Fruit fly (Drosophila melanogaster) whole organism, embryonic: Measurements from ENCODE around the gene Rlb1.

Experiments used
- Atf6 ChIP-seq: fragments of 200-800 bp; sonication (Bioruptor generic); IDR thresholded peaks from 2 replicates; pipeline ENCODE4 v1.3.6; 2022; ENCODE audit warnings: missing biosample characterization, missing genetic modification characterization
- C15 ChIP-seq: fragments of 200-800 bp; sonication (Bioruptor generic); IDR thresholded peaks from 3 replicates; pipeline ENCODE4 v1.3.6; 2022; ENCODE audit warnings: missing biosample characterization, missing genetic modification characterization
- CG10462 ChIP-seq: fragments of 200-800 bp; sonication (Bioruptor generic); optimal IDR thresholded peaks from 2 replicates; lab custom pipeline; 2016; ENCODE audit warnings: missing biosample characterization, missing genetic modification characterization
- CG10654 ChIP-seq: fragments of 200-800 bp; sonication (Bioruptor generic); optimal IDR thresholded peaks from 2 replicates; lab custom pipeline; 2016; ENCODE audit warnings: missing biosample characterization, missing genetic modification characterization
- CG11085 ChIP-seq: fragments of 200-800 bp; sonication (Bioruptor generic); IDR thresholded peaks from 2 replicates; pipeline ENCODE4 v1.3.6; 2022; ENCODE audit warnings: missing biosample characterization, missing genetic modification characterization
- CG12104 ChIP-seq: fragments of 200-800 bp; sonication (Bioruptor generic); optimal IDR thresholded peaks from 3 replicates; lab custom pipeline; 2016; ENCODE audit warnings: missing biosample characterization, missing genetic modification characterization
- CG12744 ChIP-seq: fragments of 200-800 bp; sonication (Bioruptor generic); optimal IDR thresholded peaks from 2 replicates; lab custom pipeline; 2016; ENCODE audit warnings: missing biosample characterization, missing genetic modification characterization
- CG14014 ChIP-seq: fragments of 200-800 bp; sonication (Bioruptor generic); IDR thresholded peaks from 2 replicates; pipeline ENCODE4 v1.3.6; 2022; ENCODE audit warnings: missing biosample characterization, missing genetic modification characterization
- CG14710 ChIP-seq: fragments of 200-800 bp; sonication (Bioruptor generic); optimal IDR thresholded peaks from 3 replicates; lab custom pipeline; 2019; ENCODE audit warnings: missing biosample characterization, mild to moderate bottlenecking, missing genetic modification characterization, moderate library complexity
- CG2199 ChIP-seq: fragments of 200-800 bp; sonication (Bioruptor generic); IDR thresholded peaks from 3 replicates; pipeline ENCODE4 v1.3.6; 2022; ENCODE audit warnings: missing biosample characterization, missing genetic modification characterization
- CG32772 ChIP-seq: fragments of 200-800 bp; sonication (Bioruptor generic); IDR thresholded peaks from 2 replicates; pipeline ENCODE4 v1.3.6; 2022; ENCODE audit warnings: missing biosample characterization, missing genetic modification characterization
- CG34224 ChIP-seq: fragments of 200-800 bp; sonication (Bioruptor generic); IDR thresholded peaks from 3 replicates; pipeline ENCODE4 v1.3.6; 2022; ENCODE audit warnings: missing biosample characterization, missing genetic modification characterization; ENCODE audit not compliant: partially characterized antibody
- CG4617 ChIP-seq: fragments of 200-800 bp; sonication (Bioruptor generic); optimal IDR thresholded peaks from 3 replicates; lab custom pipeline; 2016; ENCODE audit warnings: missing biosample characterization, missing genetic modification characterization, borderline replicate concordance
- CG5180 ChIP-seq: fragments of 200-800 bp; sonication (Bioruptor generic); optimal IDR thresholded peaks from 3 replicates; lab custom pipeline; 2017; ENCODE audit warnings: missing biosample characterization, missing genetic modification characterization, mild to moderate bottlenecking, moderate library complexity, missing genetic modification reagents
- CG5953 ChIP-seq: fragments of 200-800 bp; sonication (Bioruptor generic); IDR thresholded peaks from 2 replicates; pipeline ENCODE4 v1.3.6; 2022; ENCODE audit warnings: missing biosample characterization, missing genetic modification characterization
- CG6791 ChIP-seq: fragments of 200-800 bp; sonication (Bioruptor generic); IDR thresholded peaks from 3 replicates; pipeline ENCODE4 v1.3.6; 2022; ENCODE audit warnings: missing biosample characterization, missing genetic modification characterization; ENCODE audit not compliant: partially characterized antibody
- CG7963 ChIP-seq: fragments of 200-800 bp; sonication (Bioruptor generic); IDR thresholded peaks from 3 replicates; pipeline ENCODE4 v1.3.6; 2022; ENCODE audit warnings: missing biosample characterization, missing genetic modification characterization; ENCODE audit not compliant: partially characterized antibody
- CG8281 ChIP-seq: fragments of 200-800 bp; sonication (Bioruptor generic); optimal IDR thresholded peaks from 2 replicates; lab custom pipeline; 2018; ENCODE audit warnings: missing biosample characterization, mild to moderate bottlenecking, missing genetic modification characterization, moderate library complexity
- CG8359 ChIP-seq: fragments of 200-800 bp; sonication (Bioruptor generic); optimal IDR thresholded peaks from 2 replicates; lab custom pipeline; 2017; ENCODE audit warnings: missing biosample characterization, mild to moderate bottlenecking, missing genetic modification characterization, borderline replicate concordance
- Deaf1 ChIP-seq: fragments of 200-800 bp; optimal IDR thresholded peaks from 3 replicates; lab custom pipeline; 2019; ENCODE audit warnings: missing biosample characterization, mild to moderate bottlenecking, missing genetic modification characterization, moderate library complexity
- Drgx ChIP-seq: fragments of 200-800 bp; sonication (Bioruptor generic); IDR thresholded peaks from 2 replicates; pipeline ENCODE4 v1.3.6; 2022; ENCODE audit warnings: missing biosample characterization, missing genetic modification characterization
- GATAe ChIP-seq: fragments of 200-800 bp; sonication (Bioruptor generic); conservative IDR thresholded peaks from 2 replicates; pipeline ENCODE4 v1.3.6; 2022; ENCODE audit warnings: missing biosample characterization, missing genetic modification characterization
- Hr3 ChIP-seq: fragments of 200-800 bp; sonication (Bioruptor generic); optimal IDR thresholded peaks from 3 replicates; lab custom pipeline; 2016; ENCODE audit warnings: missing biosample characterization, missing genetic modification characterization
- Jarid2 ChIP-seq: fragments of 200-800 bp; sonication (Bioruptor generic); optimal IDR thresholded peaks from 3 replicates; lab custom pipeline; 2017; ENCODE audit warnings: mild to moderate bottlenecking, missing biosample characterization, missing genetic modification reagents, missing genetic modification characterization
- Mad ChIP-seq: fragments of 200-800 bp; sonication (Bioruptor generic); optimal IDR thresholded peaks from 2 replicates; lab custom pipeline; 2016; ENCODE audit warnings: missing biosample characterization, missing genetic modification characterization
- Nf-YA ChIP-seq: fragments of 200-800 bp; sonication (Bioruptor generic); IDR thresholded peaks from 2 replicates; pipeline ENCODE4 v1.3.6; 2022; ENCODE audit warnings: missing biosample characterization, missing genetic modification characterization
- Scr ChIP-seq: fragments of 200-800 bp; sonication (Bioruptor generic); IDR thresholded peaks from 2 replicates; pipeline ENCODE4 v1.3.6; 2022; ENCODE audit warnings: missing biosample characterization, missing genetic modification characterization; ENCODE audit not compliant: partially characterized antibody
- Side ChIP-seq: fragments of 200-800 bp; sonication (Bioruptor generic); optimal IDR thresholded peaks from 2 replicates; lab custom pipeline; 2016; ENCODE audit warnings: missing biosample characterization, missing genetic modification characterization
- Tbp ChIP-seq: fragments of >200 bp; optimal IDR thresholded peaks from 2 replicates; lab custom pipeline; 2018; ENCODE audit warnings: missing biosample characterization, missing genetic modification characterization
- Trl ChIP-seq, 3 experiments: fragments of >200 bp in 2 of 3; fragments of 200-800 bp in 1 of 3; sonication (Bioruptor generic) in 1 of 3; optimal IDR thresholded peaks; 2 replicates in 1 of 3; 3 replicates in 2 of 3; lab custom pipeline; 2016 to 2017; ENCODE audit warnings: missing biosample characterization in 1 of 3, missing genetic modification characterization in 1 of 3
- ac ChIP-seq: fragments of 200-800 bp; sonication (Bioruptor generic); optimal IDR thresholded peaks from 3 replicates; lab custom pipeline; 2017; ENCODE audit warnings: missing biosample characterization, mild to moderate bottlenecking, missing genetic modification characterization
- ci ChIP-seq: fragments of 200-800 bp; sonication (Bioruptor generic); IDR thresholded peaks from 3 replicates; pipeline ENCODE4 v1.3.6; 2022; ENCODE audit warnings: missing biosample characterization, missing genetic modification characterization
- dpn ChIP-seq, 2 experiments: fragments of 200-800 bp; sonication (Bioruptor generic); optimal IDR thresholded peaks; 3 replicates each; lab custom pipeline; 2016; ENCODE audit warnings: missing biosample characterization in 2 of 2, missing genetic modification characterization in 2 of 2
- dysf ChIP-seq: fragments of 200-800 bp; sonication (Bioruptor generic); IDR thresholded peaks from 3 replicates; pipeline ENCODE4 v1.3.6; 2022; ENCODE audit warnings: missing biosample characterization, missing genetic modification characterization
- fu2 ChIP-seq: fragments of 200-800 bp; sonication (Bioruptor generic); optimal IDR thresholded peaks from 2 replicates; lab custom pipeline; 2016; ENCODE audit warnings: missing biosample characterization, missing genetic modification characterization
- gcm ChIP-seq: fragments of 200-800 bp; sonication (Bioruptor generic); optimal IDR thresholded peaks from 2 replicates; lab custom pipeline; 2019; ENCODE audit warnings: missing biosample characterization, mild to moderate bottlenecking, missing genetic modification characterization, moderate library complexity
- h ChIP-seq: fragments of >200 bp; optimal IDR thresholded peaks from 2 replicates; lab custom pipeline; 2017
- insv ChIP-seq, 2 experiments: fragments of 200-800 bp; sonication (Bioruptor generic); optimal IDR thresholded peaks; 3 replicates each; lab custom pipeline; 2016 to 2018; ENCODE audit warnings: missing biosample characterization in 2 of 2, missing genetic modification characterization in 2 of 2
- lab ChIP-seq: fragments of 200-800 bp; sonication (Bioruptor generic); optimal IDR thresholded peaks from 3 replicates; lab custom pipeline; 2017; ENCODE audit warnings: missing biosample characterization, missing genetic modification characterization, mild to moderate bottlenecking, moderate library complexity, missing genetic modification reagents
- pnt ChIP-seq: fragments of 200-800 bp; sonication (Bioruptor generic); optimal IDR thresholded peaks from 3 replicates; lab custom pipeline; 2016; ENCODE audit warnings: missing biosample characterization, missing genetic modification characterization
- pzg ChIP-seq: fragments of 200-800 bp; sonication (Bioruptor generic); optimal IDR thresholded peaks from 3 replicates; lab custom pipeline; 2018; ENCODE audit warnings: missing biosample characterization, mild to moderate bottlenecking, missing genetic modification characterization, moderate library complexity
- row ChIP-seq: fragments of 200-800 bp; sonication (Bioruptor generic); IDR thresholded peaks from 3 replicates; pipeline ENCODE4 v1.3.6; 2022; ENCODE audit warnings: missing biosample characterization, missing genetic modification characterization
- salm ChIP-seq: fragments of 200-800 bp; sonication (Bioruptor generic); optimal IDR thresholded peaks from 2 replicates; lab custom pipeline; 2018; ENCODE audit warnings: missing biosample characterization, mild to moderate bottlenecking, missing genetic modification characterization
- schlank ChIP-seq: fragments of 200-800 bp; sonication (Bioruptor generic); optimal IDR thresholded peaks from 2 replicates; lab custom pipeline; 2018; ENCODE audit warnings: missing biosample characterization, mild to moderate bottlenecking, missing genetic modification characterization
- tgo ChIP-seq: fragments of 200-800 bp; sonication (Bioruptor generic); IDR thresholded peaks from 3 replicates; pipeline ENCODE4 v1.3.6; 2022; ENCODE audit warnings: missing biosample characterization, missing genetic modification characterization
- tup ChIP-seq: fragments of 200-800 bp; sonication (Bioruptor generic); optimal IDR thresholded peaks from 2 replicates; lab custom pipeline; 2016; ENCODE audit warnings: missing biosample characterization, mild to moderate bottlenecking, missing genetic modification characterization, moderate library complexity
- tx ChIP-seq: fragments of 200-800 bp; sonication (Bioruptor generic); optimal IDR thresholded peaks from 2 replicates; lab custom pipeline; 2016; ENCODE audit warnings: missing biosample characterization, missing genetic modification characterization

Gene Rlb1

DNA sequence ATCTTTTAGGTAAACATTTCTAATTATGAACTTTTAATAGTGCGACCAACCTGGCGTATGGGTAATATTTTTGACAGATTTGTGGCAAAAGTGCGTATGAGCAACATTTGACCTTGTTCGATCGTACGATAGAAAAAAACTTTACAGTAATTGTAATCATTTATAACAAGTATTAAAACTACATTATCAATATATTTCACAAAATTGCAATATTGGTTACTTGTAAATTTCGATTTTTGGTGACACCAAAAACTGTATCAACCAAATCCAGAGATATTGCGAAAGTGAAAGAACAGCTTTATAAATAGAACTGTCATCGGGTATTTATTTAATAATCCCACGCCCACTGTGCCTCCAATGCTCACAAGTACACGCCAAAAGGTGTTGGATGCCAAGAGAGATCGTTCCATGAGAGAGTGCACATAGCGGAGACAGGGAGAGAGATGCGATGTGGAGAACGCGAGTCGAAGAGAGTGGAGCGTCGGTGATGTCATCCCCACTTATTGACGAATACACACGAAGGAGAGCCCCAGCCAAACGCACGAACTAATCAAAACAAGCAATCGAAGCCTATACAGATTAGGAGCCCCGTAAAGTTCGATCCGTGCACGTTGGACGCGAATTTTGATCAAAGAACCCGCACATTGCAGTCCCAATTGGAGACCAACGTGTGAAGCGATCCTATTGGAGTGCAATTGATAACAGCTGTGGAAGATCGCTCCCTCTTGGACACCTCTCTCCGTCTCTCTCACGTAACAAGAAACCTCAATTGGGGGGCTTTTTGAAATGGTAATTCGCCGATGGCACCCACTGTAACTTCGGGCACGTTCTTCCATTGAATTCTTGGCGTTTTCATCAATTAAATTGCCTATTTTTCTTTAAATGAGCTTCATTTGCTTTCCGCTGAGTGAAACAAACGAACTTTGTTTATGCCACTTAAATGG, 20.3 kb downstream of the Rlb1 start (continued):
- peak; percentile 94 for TF ChIP-seq row (GFP tag; lab: Robert Waterston, UW)
- TF ChIP-seq Nf-YA (GFP tag; lab: Robert Waterston, UW) = peak; percentile 81
- peak; percentile 89 for TF ChIP-seq fu2 (GFP tag; lab: Kevin White, UChicago)
- peak; percentile 97 for TF ChIP-seq CG12104 (GFP tag; lab: Kevin White, UChicago)
- TF ChIP-seq lab (GFP tag; lab: Kevin White, UChicago) = peak; percentile 96
- TF ChIP-seq CG11085 (GFP tag; lab: Robert Waterston, UW) = peak; percentile 80
- TF ChIP-seq Side (GFP tag; lab: Kevin White, UChicago) = peak; percentile 90
- peak; percentile 86 for TF ChIP-seq CG10462 (GFP tag; lab: Kevin White, UChicago)
- TF ChIP-seq dpn (GFP tag; optimal IDR thresholded peaks at IDR 0.05; lab: Kevin White, UChicago) = peak; percentile 94 to 95
- TF ChIP-seq CG7963 (GFP tag; lab: Robert Waterston, UW) = 0 out of 3 replicates have a peak, but pooled peaks have one; percentile 17
- peak; percentile 87 for TF ChIP-seq CG8359 (GFP tag; lab: Kevin White, UChicago)
- peak; percentile 89 for TF ChIP-seq CG14014 (GFP tag; lab: Robert Waterston, UW)
- TF ChIP-seq CG2199 = no peak; the same call in 2 of the 3 replicates
- peak; percentile 93 for TF ChIP-seq Atf6 (GFP tag; lab: Robert Waterston, UW)
- no peak for TF ChIP-seq Tbp
- TF ChIP-seq tup (GFP tag; lab: Kevin White, UChicago) = peak; percentile 65
- TF ChIP-seq CG12744 = peak; percentile 88
- peak; percentile 84 for TF ChIP-seq CG5180
- peak; percentile 92 for TF ChIP-seq tgo (GFP tag; lab: Robert Waterston, UW)
- TF ChIP-seq CG10654 (GFP tag; lab: Kevin White, UChicago) = peak; percentile 95
- 0 out of 2 replicates have a peak, but pooled peaks have one; percentile 15 for TF ChIP-seq GATAe (GFP tag; lab: Robert Waterston, UW)
- 0 out of 2 replicates have a peak, but pooled peaks have one; percentile 22 for TF ChIP-seq Scr
- peak; percentile 40; the same call in 1 of the 2 replicates for TF ChIP-seq CG5953
- no peak for TF ChIP-seq h
- TF ChIP-seq CG14710 (tag; lab: Kevin White, UChicago) = peak; percentile 95
- TF ChIP-seq ac (GFP tag; lab: Kevin White, UChicago) = peak; percentile 70
- TF ChIP-seq Mad (GFP tag; lab: Kevin White, UChicago) = peak; percentile 92
- peak; percentile 93 for TF ChIP-seq tx (GFP tag; lab: Kevin White, UChicago)
- peak; percentile 71; the same call in 2 of the 3 replicates for TF ChIP-seq C15 (GFP tag; lab: Robert Waterston, UW)
- no peak; the same call in 2 of the 3 replicates for TF ChIP-seq CG34224
- peak; percentile 87 for TF ChIP-seq schlank (tag; lab: Kevin White, UChicago)
- peak; percentile 69 for TF ChIP-seq CG4617
- peak; percentile 91 for TF ChIP-seq salm (tag; lab: Kevin White, UChicago)
- peak; percentile 83 for TF ChIP-seq CG8281
- TF ChIP-seq dysf (GFP tag; lab: Robert Waterston, UW) = peak; percentile 97
- no peak for TF ChIP-seq CG6791 (GFP tag; lab: Robert Waterston, UW)
- peak; percentile 91 for TF ChIP-seq Drgx
- TF ChIP-seq ci (GFP tag; lab: Robert Waterston, UW) = peak; percentile 80
- peak; percentile 95 for TF ChIP-seq Hr3 (GFP tag; lab: Kevin White, UChicago)
- peak; percentile 93 to 95 for TF ChIP-seq Trl (optimal IDR thresholded peaks at IDR 0.05; lab: Kevin White, UChicago)
- peak; percentile 93 for TF ChIP-seq Trl (GFP tag; optimal IDR thresholded peaks at IDR 0.05; lab: Kevin White, UChicago)
- TF ChIP-seq Jarid2 (GFP tag; lab: Kevin White, UChicago) = peak; percentile 82
- TF ChIP-seq CG32772 (GFP tag; lab: Robert Waterston, UW) = peak; percentile 85
- TF ChIP-seq gcm (GFP tag; lab: Kevin White, UChicago) = peak; percentile 95
- peak; percentile 91 for TF ChIP-seq pnt
- TF ChIP-seq pzg (GFP tag; lab: Kevin White, UChicago) = peak; percentile 17
- peak; percentile 81 for TF ChIP-seq Deaf1 (tag; lab: Kevin White, UChicago)
- TF ChIP-seq insv (GFP tag; optimal IDR thresholded peaks at IDR 0.05; lab: Kevin White, UChicago) = peak; percentile 40 to 78
